Fruit fly (Drosophila melanogaster) whole organism, pupa: ENCODE results near the gene Frq2.

Experiments used
- CG10348 ChIP-seq: fragments of 200-800 bp; sonication (Bioruptor generic); IDR thresholded peaks from 2 replicates; pipeline ENCODE4 v1.3.6; 2022; ENCODE audit warnings: missing biosample characterization, missing genetic modification characterization
- Pif1A ChIP-seq: fragments of 200-800 bp; sonication (Bioruptor generic); optimal IDR thresholded peaks from 3 replicates; lab custom pipeline; 2016; ENCODE audit warnings: missing biosample characterization, missing genetic modification characterization
- fd96Ca ChIP-seq: fragments of 200-800 bp; sonication (Bioruptor generic); IDR thresholded peaks from 3 replicates; pipeline ENCODE4 v1.3.6; 2022; ENCODE audit warnings: missing biosample characterization, missing genetic modification characterization
- gl ChIP-seq: fragments of 200-800 bp; sonication (Bioruptor generic); optimal IDR thresholded peaks from 2 replicates; lab custom pipeline; 2018; ENCODE audit warnings: missing biosample characterization, mild to moderate bottlenecking, missing genetic modification characterization

DNA sequence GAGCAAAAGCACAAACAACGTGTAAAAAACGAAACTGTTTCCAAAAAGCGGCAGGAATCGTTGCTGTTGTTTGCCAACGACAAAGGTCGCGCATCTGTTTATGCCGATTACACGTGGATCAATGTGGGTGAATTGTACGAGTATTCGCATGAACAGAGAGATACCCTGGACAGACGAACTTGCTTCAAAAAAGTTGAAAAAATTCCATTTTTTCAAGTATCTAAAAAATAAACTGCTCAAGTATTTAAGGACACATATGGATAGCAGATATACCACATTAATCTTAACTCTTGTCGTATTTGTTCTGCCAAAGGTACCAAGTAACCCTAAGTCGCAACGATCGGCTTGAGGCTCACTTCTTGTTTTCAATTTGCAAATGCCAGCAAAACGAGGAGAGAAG, 37.5 kb upstream of the Frq2 start:
- no peak for TF ChIP-seq fd96Ca (GFP tag; lab: Robert Waterston, UW)
- no peak for TF ChIP-seq CG10348 (GFP tag; lab: Robert Waterston, UW)
- no peak for TF ChIP-seq gl (tag; lab: Kevin White, UChicago)
- no peak for TF ChIP-seq Pif1A (GFP tag; lab: Kevin White, UChicago)
